Worm (Caenorhabditis elegans) whole organism, midembryonic: ENCODE results near the gene Y14H12B.1.

Source experiments
- T22C8.4 ChIP-seq: fragments of 200-800 bp; sonication (Bioruptor generic); IDR thresholded peaks from 2 replicates; pipeline ENCODE4 v1.3.6; 2022; ENCODE audit warnings: missing genetic modification characterization, missing compliant biosample characterization
- flt-1 ChIP-seq: fragments of 200-800 bp; sonication (Bioruptor generic); IDR thresholded peaks from 2 replicates; pipeline ENCODE4 v1.3.6; 2022; ENCODE audit warnings: missing genetic modification characterization, missing compliant biosample characterization
- klf-2 ChIP-seq: fragments of 200-800 bp; sonication (Bioruptor generic); conservative IDR thresholded peaks from 2 replicates; pipeline ENCODE4 v1.3.6; 2022; ENCODE audit warnings: missing genetic modification reagents, missing genetic modification characterization, missing compliant biosample characterization
- tab-1 ChIP-seq: fragments of 200-800 bp; sonication (Bioruptor generic); IDR thresholded peaks from 2 replicates; pipeline ENCODE4 v1.3.6; 2022; ENCODE audit warnings: missing genetic modification characterization, missing compliant biosample characterization
- ztf-23 ChIP-seq: fragments of 200-800 bp; sonication (Bioruptor generic); IDR thresholded peaks from 2 replicates; pipeline ENCODE4 v1.3.6; 2022; ENCODE audit warnings: missing genetic modification reagents, missing genetic modification characterization, missing compliant biosample characterization

ce11 chrII:3917985-3918633, 16.1 kb upstream of the Y14H12B.1 start:
- TF ChIP-seq flt-1 (GFP tag; lab: Robert Waterston, UW), result no peak
- no peak for TF ChIP-seq tab-1 (GFP tag; lab: Robert Waterston, UW)
- no peak for TF ChIP-seq ztf-23 (GFP tag; lab: Robert Waterston, UW)
- TF ChIP-seq T22C8.4, result no peak
- TF ChIP-seq klf-2 (GFP tag; lab: Robert Waterston, UW), result no peak
